Fruit fly (Drosophila melanogaster): ENCODE results near the gene CG13720.
A peak's percentile ranks its signal among the peaks of the same experiment; 100 is the strongest.

Gene CG13720

DNA sequence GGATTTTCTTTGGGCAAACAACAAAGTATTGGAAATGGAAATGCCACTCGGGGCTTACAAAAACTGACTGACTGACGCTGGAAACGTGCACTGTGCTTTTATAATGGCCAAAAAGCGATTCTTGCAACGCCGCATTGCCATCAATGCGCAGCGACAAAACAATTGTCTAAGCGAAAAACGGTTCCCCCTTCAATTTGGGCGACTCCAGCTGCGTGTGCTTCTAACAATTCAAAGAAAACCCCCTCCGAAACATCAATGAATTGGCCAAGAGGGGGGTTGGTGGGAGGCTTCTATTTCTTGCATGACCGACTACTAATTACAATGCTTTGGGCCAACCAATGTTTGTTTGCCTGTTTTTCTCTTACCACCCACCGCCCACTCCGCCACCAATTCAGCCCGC lies 2.6 kb downstream of the CG13720 start, which contains the start of gene CG13721:
TSS of gene CG13721 (minus strand) at position 101 of the 400 bp plus-strand sequence.
- TF ChIP-seq CG8478 (optimal IDR thresholded peaks at IDR 0.05) (no peak), usp (GFP tag; optimal IDR thresholded peaks at IDR 0.05) (no peak), psq (optimal IDR thresholded peaks at IDR 0.05) (no peak), EcR (GFP tag; optimal IDR thresholded peaks at IDR 0.05) (no peak), pan (optimal IDR thresholded peaks at IDR 0.05) (no peak), Dll (optimal IDR thresholded peaks at IDR 0.05) (no peak)

- TF ChIP-seq psq (optimal IDR thresholded peaks at IDR 0.05) (no peak), Dll (optimal IDR thresholded peaks at IDR 0.05) (no peak), EcR (GFP tag; optimal IDR thresholded peaks at IDR 0.05) (peak in 1 of 2 experiments; percentile 66), CG8478 (optimal IDR thresholded peaks at IDR 0.05) (no peak)
Measured at dm6 chr3L:4494603-4495002, 5.7 kb downstream of the CG13720 start.

DNA sequence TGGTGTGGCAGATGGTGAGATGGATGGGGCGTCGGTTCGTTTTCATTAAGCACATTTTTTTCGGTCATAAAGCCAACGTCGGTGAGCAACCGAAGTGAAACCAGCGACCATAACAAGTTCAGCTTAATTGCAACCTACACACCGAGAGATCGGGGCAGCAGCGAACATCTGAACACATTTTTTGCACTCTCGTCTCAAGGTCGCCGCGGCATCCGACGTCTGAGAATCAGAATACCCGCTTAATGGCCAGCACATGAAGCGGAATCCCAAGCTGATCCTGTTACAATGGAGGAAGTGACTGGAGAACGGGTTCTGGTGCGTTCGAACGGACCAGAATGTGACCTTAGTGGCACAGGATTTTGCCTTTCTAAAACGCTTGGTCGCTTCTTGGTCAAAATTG lies 6.7 kb downstream of the CG13720 start:
- no peak for TF ChIP-seq pan (optimal IDR thresholded peaks at IDR 0.05)
- TF ChIP-seq psq (optimal IDR thresholded peaks at IDR 0.05) = no peak
- TF ChIP-seq CG8478 (optimal IDR thresholded peaks at IDR 0.05) = no peak
- no peak for TF ChIP-seq EcR (GFP tag; optimal IDR thresholded peaks at IDR 0.05)
- no peak for TF ChIP-seq usp (GFP tag; optimal IDR thresholded peaks at IDR 0.05)
- no peak for TF ChIP-seq Dll (optimal IDR thresholded peaks at IDR 0.05)

DNA sequence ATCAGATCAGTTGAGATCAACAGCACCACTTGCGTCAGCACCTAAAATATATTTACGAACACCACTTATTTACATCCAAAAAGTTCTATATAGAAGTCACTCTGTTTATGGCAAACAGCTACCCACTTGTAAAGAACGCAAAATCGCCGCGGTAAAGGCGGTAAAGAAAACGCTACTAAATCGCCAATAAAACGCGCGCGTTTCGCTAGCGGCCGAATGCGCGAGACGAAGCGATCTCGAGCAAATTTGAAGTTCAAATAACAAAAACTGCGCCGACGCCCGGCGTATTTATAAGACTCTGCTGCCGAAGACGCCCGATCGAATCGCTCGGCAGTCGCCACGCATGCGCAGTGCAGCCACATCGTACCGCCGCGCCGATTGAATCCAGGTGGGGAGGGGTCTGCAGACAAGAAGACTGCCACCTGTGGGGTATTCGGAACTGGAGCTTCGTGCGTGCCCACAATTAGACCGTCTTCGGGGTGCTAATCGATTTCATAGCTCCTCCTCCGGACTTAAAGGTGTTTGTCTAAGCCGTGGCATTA lies 9.5 kb downstream of the CG13720 start, which contains the start of gene CG13722:
TSS of gene CG13722 (minus strand) at position 262 of the 542 bp plus-strand sequence.
- TF ChIP-seq psq (optimal IDR thresholded peaks at IDR 0.05) = no peak
- TF ChIP-seq Dll (optimal IDR thresholded peaks at IDR 0.05) = no peak
- TF ChIP-seq usp (GFP tag; optimal IDR thresholded peaks at IDR 0.05) = no peak
- TF ChIP-seq EcR (GFP tag; optimal IDR thresholded peaks at IDR 0.05) = no peak
- TF ChIP-seq pan (optimal IDR thresholded peaks at IDR 0.05) = no peak
- no peak for TF ChIP-seq CG8478 (optimal IDR thresholded peaks at IDR 0.05)

DNA sequence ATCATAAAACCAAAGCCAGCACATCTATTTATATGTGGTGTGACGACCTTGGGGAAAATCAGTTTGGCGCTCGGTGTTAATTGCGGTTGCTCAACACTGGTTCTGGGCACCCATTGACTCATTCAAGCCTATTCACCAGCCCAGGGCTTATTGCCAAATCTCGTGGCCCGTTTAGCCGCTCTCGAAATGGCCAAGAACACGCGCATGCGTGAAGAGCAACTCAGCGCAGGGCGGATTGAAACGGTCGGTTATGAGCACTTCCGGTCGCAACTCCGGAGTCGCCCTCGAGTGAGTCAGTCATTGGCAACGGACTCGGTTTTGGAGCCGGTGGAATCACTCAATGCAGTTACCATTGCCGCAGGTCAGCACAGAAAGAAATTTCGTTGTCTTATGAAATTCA lies 10.8 kb downstream of the CG13720 start:
- TF ChIP-seq psq (optimal IDR thresholded peaks at IDR 0.05) = no peak
- TF ChIP-seq usp (GFP tag; optimal IDR thresholded peaks at IDR 0.05) = no peak
- TF ChIP-seq EcR (GFP tag; optimal IDR thresholded peaks at IDR 0.05) = no peak
- TF ChIP-seq pan (optimal IDR thresholded peaks at IDR 0.05) = no peak
- no peak for TF ChIP-seq CG8478 (optimal IDR thresholded peaks at IDR 0.05)
- TF ChIP-seq Dll (optimal IDR thresholded peaks at IDR 0.05) = no peak

dm6 chr3L:4484623-4485022 lies 15.7 kb downstream of the CG13720 start:
- TF ChIP-seq CG8478 (optimal IDR thresholded peaks at IDR 0.05) = no peak
- TF ChIP-seq Dll (optimal IDR thresholded peaks at IDR 0.05) = no peak
- TF ChIP-seq EcR (GFP tag; optimal IDR thresholded peaks at IDR 0.05) = no peak

DNA sequence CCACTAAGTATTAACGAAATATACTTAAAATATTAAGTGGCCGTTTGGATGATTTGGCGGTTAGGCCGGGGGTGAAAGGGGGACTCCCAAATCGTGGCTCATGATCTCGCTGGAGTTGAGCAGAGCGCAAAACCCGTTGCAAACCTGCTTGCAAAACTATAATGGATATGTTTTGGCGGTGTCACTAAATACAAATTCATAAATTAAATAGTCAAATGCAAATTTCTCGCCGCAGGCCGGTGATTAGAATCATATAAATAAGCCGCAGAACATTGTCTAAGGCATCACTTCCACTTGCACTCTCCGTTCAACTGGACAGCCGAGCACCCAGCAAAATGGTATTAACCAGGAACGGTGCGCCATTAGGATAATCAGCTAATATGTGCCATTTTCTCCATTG lies 17.8 kb downstream of the CG13720 start, which contains the start of gene CG11350:
TSS of gene CG11350 (plus strand) at position 301 of the 400 bp plus-strand sequence.
- TF ChIP-seq CG8478 (optimal IDR thresholded peaks at IDR 0.05) = no peak
- no peak for TF ChIP-seq EcR (GFP tag; optimal IDR thresholded peaks at IDR 0.05)
- TF ChIP-seq Dll (optimal IDR thresholded peaks at IDR 0.05) = no peak
- TF ChIP-seq usp (GFP tag; optimal IDR thresholded peaks at IDR 0.05) = no peak
- no peak for TF ChIP-seq pan (optimal IDR thresholded peaks at IDR 0.05)
- no peak for TF ChIP-seq psq (optimal IDR thresholded peaks at IDR 0.05)

DNA sequence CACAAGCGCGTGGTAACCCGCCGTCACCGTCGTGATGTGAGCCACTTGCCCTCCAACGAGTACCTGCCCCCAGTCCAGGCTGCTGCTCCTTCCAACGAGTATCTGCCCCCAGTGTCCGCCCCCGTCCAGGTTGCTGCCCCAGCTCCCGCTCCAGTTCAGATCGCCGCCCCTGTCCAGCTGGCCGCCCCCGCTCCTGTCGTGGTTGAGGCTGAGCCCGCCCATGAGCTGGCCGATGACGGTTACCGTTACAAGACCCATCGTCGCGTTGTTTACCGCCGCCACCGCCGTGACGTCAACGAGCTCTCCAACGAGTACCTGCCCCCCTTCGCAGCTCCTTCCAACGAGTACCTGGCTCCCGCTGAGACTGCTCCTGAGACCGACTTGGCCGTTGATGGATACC lies 19.5 kb downstream of the CG13720 start:
- TF ChIP-seq usp (GFP tag; optimal IDR thresholded peaks at IDR 0.05) (no peak), Dll (optimal IDR thresholded peaks at IDR 0.05) (no peak), CG8478 (optimal IDR thresholded peaks at IDR 0.05) (no peak), pan (optimal IDR thresholded peaks at IDR 0.05) (no peak), psq (optimal IDR thresholded peaks at IDR 0.05) (no peak), EcR (GFP tag; optimal IDR thresholded peaks at IDR 0.05) (no peak)

DNA sequence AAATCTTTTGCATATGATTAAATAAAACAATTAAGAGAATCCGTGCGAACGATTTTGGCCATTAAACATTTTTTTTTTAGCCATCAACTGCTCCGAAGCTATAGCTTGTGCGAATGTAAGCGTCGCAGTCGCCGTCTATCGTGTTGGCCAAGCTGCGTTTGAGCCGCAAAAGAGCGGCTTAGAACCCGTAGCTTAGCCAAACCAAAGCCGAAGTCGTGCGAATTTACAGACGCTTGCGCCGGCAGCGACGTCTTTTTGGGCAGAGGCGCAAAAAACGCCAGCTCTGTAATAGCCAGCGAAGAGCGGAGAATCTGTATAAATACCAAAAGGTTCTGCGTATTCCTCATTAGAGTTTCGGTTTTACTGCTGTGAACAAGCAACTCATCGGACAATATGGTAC lies 20.4 kb downstream of the CG13720 start, which contains the start of gene CG7465:
TSS of gene CG7465 (plus strand) at position 346 of the 400 bp plus-strand sequence.
- TF ChIP-seq psq (optimal IDR thresholded peaks at IDR 0.05) (no peak), EcR (GFP tag; optimal IDR thresholded peaks at IDR 0.05) (no peak)

dm6 chr3L:4477656-4478254 lies 22.5 kb downstream of the CG13720 start:
- TF ChIP-seq pan (optimal IDR thresholded peaks at IDR 0.05) = no peak

- TF ChIP-seq pan (optimal IDR thresholded peaks at IDR 0.05) = no peak
- no peak for TF ChIP-seq usp (GFP tag; optimal IDR thresholded peaks at IDR 0.05)
- TF ChIP-seq EcR (GFP tag; optimal IDR thresholded peaks at IDR 0.05) = no peak
- TF ChIP-seq psq (optimal IDR thresholded peaks at IDR 0.05) = no peak
- no peak for TF ChIP-seq CG8478 (optimal IDR thresholded peaks at IDR 0.05)
- TF ChIP-seq Dll (optimal IDR thresholded peaks at IDR 0.05) = no peak
Measured at dm6 chr3L:4475704-4476103, 24.6 kb downstream of the CG13720 start.

dm6 chr3L:4474946-4475470 lies 25.3 kb downstream of the CG13720 start:
- TF ChIP-seq EcR (GFP tag; optimal IDR thresholded peaks at IDR 0.05) (no peak), Dll (optimal IDR thresholded peaks at IDR 0.05) (no peak), pan (optimal IDR thresholded peaks at IDR 0.05) (no peak), CG8478 (optimal IDR thresholded peaks at IDR 0.05) (no peak), psq (optimal IDR thresholded peaks at IDR 0.05) (no peak), usp (GFP tag; optimal IDR thresholded peaks at IDR 0.05) (no peak)

- TF ChIP-seq EcR (GFP tag; optimal IDR thresholded peaks at IDR 0.05) = no peak
Measured at dm6 chr3L:4472768-4473167, 27.5 kb downstream of the CG13720 start, which contains the start of gene CG11349. Gene CG11349 (plus strand): TSS chr3L:4473068.

Measured in whole organism.